Worm (Caenorhabditis elegans): ENCODE data around the gene C09B7.2.

C09B7.2 gene

DNA sequence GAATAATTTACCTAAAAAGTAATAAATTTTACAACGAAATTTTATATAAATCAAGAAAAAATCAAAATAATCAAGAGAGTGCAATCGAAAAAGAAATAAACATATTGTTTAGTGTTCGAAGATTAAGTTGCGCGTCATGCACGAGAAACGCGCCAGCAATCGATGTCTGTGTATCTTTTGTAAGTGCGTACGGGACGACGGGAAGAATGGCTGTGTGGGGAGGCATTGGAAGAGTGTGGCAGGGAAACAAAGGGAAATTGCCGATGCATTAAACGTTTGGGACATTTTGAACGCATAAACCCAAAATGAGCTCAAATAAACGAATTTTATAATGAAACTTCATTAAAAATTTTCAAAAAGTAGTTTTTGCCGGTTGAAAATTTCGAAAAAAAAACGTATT lies 19.2 kb downstream of the C09B7.2 start, which contains the start of gene immt-1 (continued):
- TF ChIP-seq nhr-232 (tag; optimal IDR thresholded peaks at IDR 0.05) = no peak
- TF ChIP-seq ahr-1 (tag; optimal IDR thresholded peaks at IDR 0.05) = no peak
- peak; percentile 35 for TF ChIP-seq ceh-2 (tag; optimal IDR thresholded peaks at IDR 0.05)
- TF ChIP-seq unc-55 (GFP tag; optimal IDR thresholded peaks at IDR 0.05) = peak; percentile 70
- no peak for TF ChIP-seq ceh-9 (tag; optimal IDR thresholded peaks at IDR 0.05)
- no peak for TF ChIP-seq ets-4 (tag; optimal IDR thresholded peaks at IDR 0.05)
- no peak for TF ChIP-seq sdc-2 (tag; optimal IDR thresholded peaks at IDR 0.05)
- no peak for TF ChIP-seq pqm-1 (tag; optimal IDR thresholded peaks at IDR 0.05)
- peak; percentile 46 for TF ChIP-seq ceh-18 (tag; optimal IDR thresholded peaks at IDR 0.05)
- TF ChIP-seq K02D7.2 (tag; optimal IDR thresholded peaks at IDR 0.05) = no peak
- peak; percentile 28 for TF ChIP-seq pros-1 (tag; optimal IDR thresholded peaks at IDR 0.05)
- TF ChIP-seq C08G9.2 (tag; optimal IDR thresholded peaks at IDR 0.05) = no peak
- no peak for TF ChIP-seq gmeb-2 (tag; optimal IDR thresholded peaks at IDR 0.05)
- peak; percentile 30 for TF ChIP-seq unc-86 (tag; optimal IDR thresholded peaks at IDR 0.05)
- peak; percentile 50; the same call in 1 of the 2 replicates for TF ChIP-seq sox-2 (GFP tag; IDR thresholded peaks at IDR 0.05)
- TF ChIP-seq Y22D7AL.16 (tag; optimal IDR thresholded peaks at IDR 0.05) = no peak
- no peak for TF ChIP-seq hlh-6 (tag; optimal IDR thresholded peaks at IDR 0.05)
- no peak for TF ChIP-seq sox-4 (tag; optimal IDR thresholded peaks at IDR 0.05)
- no peak for TF ChIP-seq fax-1 (tag; optimal IDR thresholded peaks at IDR 0.05)
- TF ChIP-seq lin-11 (tag; optimal IDR thresholded peaks at IDR 0.05) = no peak
- no peak for TF ChIP-seq ceh-6 (GFP tag; optimal IDR thresholded peaks at IDR 0.05)
- no peak for TF ChIP-seq ttx-3 (tag; optimal IDR thresholded peaks at IDR 0.05)
- peak; percentile 61 for TF ChIP-seq nfya-1 (tag; optimal IDR thresholded peaks at IDR 0.05)
- no peak for TF ChIP-seq ceh-19 (GFP tag; optimal IDR thresholded peaks at IDR 0.05)
- no peak for TF ChIP-seq hlh-15 (tag; optimal IDR thresholded peaks at IDR 0.05)
- no peak for TF ChIP-seq ceh-45 (GFP tag; IDR thresholded peaks at IDR 0.05)
- no peak for TF ChIP-seq K09A11.1 (tag; optimal IDR thresholded peaks at IDR 0.05; ENCODE audit: insufficient read depth)
- no peak for TF ChIP-seq hlh-13 (GFP tag; optimal IDR thresholded peaks at IDR 0.05)
- peak; percentile 60 for TF ChIP-seq dve-1 (tag; optimal IDR thresholded peaks at IDR 0.05)
- no peak for TF ChIP-seq ceh-22 (tag; optimal IDR thresholded peaks at IDR 0.05)
- peak; percentile 14 for TF ChIP-seq C38D4.7 (GFP tag; optimal IDR thresholded peaks at IDR 0.05)
- peak; percentile 8 for TF ChIP-seq ceh-34 (tag; optimal IDR thresholded peaks at IDR 0.05)
- TF ChIP-seq nhr-11 (tag; optimal IDR thresholded peaks at IDR 0.05) = no peak
- no peak for TF ChIP-seq ceh-30 (tag; optimal IDR thresholded peaks at IDR 0.05)
- TF ChIP-seq ceh-31 (tag; optimal IDR thresholded peaks at IDR 0.05) = peak; percentile 82
- TF ChIP-seq lim-6 (tag; optimal IDR thresholded peaks at IDR 0.05) = no peak
- TF ChIP-seq elt-2 (tag; optimal IDR thresholded peaks at IDR 0.05) = peak; percentile 31
- no peak for TF ChIP-seq fkh-10 (GFP tag; optimal IDR thresholded peaks at IDR 0.05)

DNA sequence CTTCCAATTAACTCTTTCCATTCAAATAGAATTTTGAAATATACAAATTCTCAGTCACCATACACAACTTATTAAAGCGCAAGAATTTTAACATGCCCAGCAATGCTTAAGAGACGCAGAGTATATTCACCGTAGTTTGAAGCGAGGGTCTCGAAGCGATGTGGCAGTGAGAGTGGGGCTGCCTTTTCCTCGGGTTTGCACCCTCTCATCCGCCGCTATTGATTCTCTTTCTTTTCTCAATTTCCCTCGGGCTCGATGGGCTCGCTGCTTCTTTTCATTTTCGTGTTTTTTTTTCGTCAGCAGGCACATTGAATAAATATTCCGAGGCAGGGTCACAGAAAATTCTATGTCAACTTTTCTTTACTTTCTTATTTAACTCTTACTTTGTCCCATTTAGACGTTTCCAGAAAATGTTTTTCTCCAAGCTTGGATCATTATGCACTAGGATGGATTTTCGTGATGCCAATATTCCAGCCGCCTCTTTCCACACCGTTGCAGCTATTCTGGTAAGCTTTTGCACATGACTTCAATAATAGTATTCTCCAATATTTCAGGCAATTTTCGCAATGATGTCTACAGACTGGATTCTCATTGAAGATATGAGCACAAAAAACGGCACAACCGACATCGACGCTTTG lies 20.8 kb downstream of the C09B7.2 start, which contains the start of gene T14G11.1:
Gene T14G11.1 (plus strand): TSS at position 408 of the 638 bp plus-strand sequence.
- TF ChIP-seq unc-3 (GFP tag; conservative IDR thresholded peaks at IDR 0.05) = no peak
- no peak for TF ChIP-seq unc-3 (tag; optimal IDR thresholded peaks at IDR 0.05)
- peak; percentile 48 for TF ChIP-seq ceh-14 (tag; optimal IDR thresholded peaks at IDR 0.05)
- TF ChIP-seq pros-1 (tag; optimal IDR thresholded peaks at IDR 0.05) = no peak
- no peak for TF ChIP-seq hlh-30 (tag; optimal IDR thresholded peaks at IDR 0.05; ENCODE audit: insufficient read depth)
- TF ChIP-seq eyg-1 (tag; optimal IDR thresholded peaks at IDR 0.05) = no peak
- TF ChIP-seq ets-4 (tag; optimal IDR thresholded peaks at IDR 0.05) = no peak
- no peak for TF ChIP-seq pat-9 (tag; optimal IDR thresholded peaks at IDR 0.05)
- no peak for TF ChIP-seq gmeb-2 (tag; optimal IDR thresholded peaks at IDR 0.05)
- no peak for TF ChIP-seq npax-4 (tag; optimal IDR thresholded peaks at IDR 0.05)
- TF ChIP-seq F13H6.1 (tag; optimal IDR thresholded peaks at IDR 0.05) = no peak
- no peak for TF ChIP-seq pqm-1 (tag; optimal IDR thresholded peaks at IDR 0.05)
- TF ChIP-seq sox-4 (tag; optimal IDR thresholded peaks at IDR 0.05) = no peak
- TF ChIP-seq K09A11.1 (tag; optimal IDR thresholded peaks at IDR 0.05; ENCODE audit: insufficient read depth) = no peak
- TF ChIP-seq C38D4.7 (GFP tag; optimal IDR thresholded peaks at IDR 0.05) = no peak
- no peak for TF ChIP-seq pha-4 (tag; optimal IDR thresholded peaks at IDR 0.05)
- no peak for TF ChIP-seq nhr-11 (tag; optimal IDR thresholded peaks at IDR 0.05)
- TF ChIP-seq unc-55 (GFP tag; optimal IDR thresholded peaks at IDR 0.05) = no peak
- TF ChIP-seq ceh-45 (GFP tag; IDR thresholded peaks at IDR 0.05) = no peak
- no peak for TF ChIP-seq rnt-1 (tag; optimal IDR thresholded peaks at IDR 0.05)
- TF ChIP-seq ceh-31 (tag; optimal IDR thresholded peaks at IDR 0.05) = peak; percentile 61
- TF ChIP-seq unc-42 (tag; optimal IDR thresholded peaks at IDR 0.05) = peak; percentile 70
- no peak for TF ChIP-seq lim-6 (tag; optimal IDR thresholded peaks at IDR 0.05)
- no peak for TF ChIP-seq K02D7.2 (tag; optimal IDR thresholded peaks at IDR 0.05)
- TF ChIP-seq hlh-13 (GFP tag; optimal IDR thresholded peaks at IDR 0.05) = no peak
- no peak for TF ChIP-seq ceh-9 (tag; optimal IDR thresholded peaks at IDR 0.05)
- no peak for TF ChIP-seq elt-4 (tag; optimal IDR thresholded peaks at IDR 0.05)
- TF ChIP-seq nhr-232 (tag; optimal IDR thresholded peaks at IDR 0.05) = no peak
- peak; percentile 49 for TF ChIP-seq sdc-2 (tag; optimal IDR thresholded peaks at IDR 0.05)
